Worm (Caenorhabditis elegans): Measurements from ENCODE around the gene alg-2.

DNA sequence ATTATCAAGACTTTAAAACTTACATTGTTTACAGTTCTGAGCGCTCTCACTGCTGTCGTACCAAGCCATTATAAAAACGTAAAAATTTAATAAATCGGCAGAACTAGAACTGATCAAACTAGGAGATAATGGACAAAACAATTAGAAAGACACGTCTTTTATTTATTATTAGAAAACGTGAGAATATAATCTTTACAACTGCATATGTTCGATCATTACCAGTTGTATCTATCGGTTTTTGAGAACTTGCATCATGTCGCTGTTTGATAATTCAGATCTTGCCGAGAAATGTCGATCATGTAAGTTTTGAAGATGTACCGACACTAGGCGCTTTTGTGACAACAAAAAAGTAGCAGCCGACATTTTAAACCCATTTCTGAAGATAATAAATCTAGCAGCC, 27.4 kb upstream of the alg-2 start, which contains the start of gene F28A10.7:
- TF ChIP-seq nhr-76 (tag; optimal IDR thresholded peaks at IDR 0.05) = no peak
- no peak for TF ChIP-seq ceh-63 (GFP tag; optimal IDR thresholded peaks at IDR 0.05)

Measured in whole organism, L1 larva.